Worm (Caenorhabditis elegans) whole organism, L3 larva: ENCODE measurements around the gene vps-33.2.

Experiments used
- R02D3.7 ChIP-seq: fragments of 150-350 bp; optimal IDR thresholded peaks from 2 replicates; lab custom pipeline; 2014; ENCODE audit warnings: missing biosample characterization, missing genetic modification characterization
- ZK546.5 ChIP-seq: sonication (generic microtip); optimal IDR thresholded peaks from 2 replicates; lab custom pipeline; 2017; ENCODE audit warnings: missing biosample characterization, missing genetic modification characterization
- aly-2 ChIP-seq: fragments of 150-350 bp; optimal IDR thresholded peaks from 2 replicates; lab custom pipeline; 2014; ENCODE audit warnings: missing biosample characterization, missing genetic modification characterization
- ama-1 ChIP-seq: fragments of 150-350 bp; optimal IDR thresholded peaks from 2 replicates; lab custom pipeline; 2018
- ceh-16 ChIP-seq: sonication (generic microtip); optimal IDR thresholded peaks from 2 replicates; lab custom pipeline; 2017; ENCODE audit warnings: missing biosample characterization, missing genetic modification characterization
- ceh-28 ChIP-seq: fragments of 150-350 bp; optimal IDR thresholded peaks from 2 replicates; lab custom pipeline; 2014; ENCODE audit warnings: missing biosample characterization, missing genetic modification reagents, missing genetic modification characterization
- ceh-82 ChIP-seq: fragments of 150-350 bp; optimal IDR thresholded peaks from 2 replicates; lab custom pipeline; 2014; ENCODE audit warnings: missing biosample characterization, missing genetic modification characterization
- ceh-9 ChIP-seq: sonication (generic microtip); optimal IDR thresholded peaks from 2 replicates; lab custom pipeline; 2018; ENCODE audit warnings: missing biosample characterization, missing genetic modification characterization
- daf-12 ChIP-seq: fragments of 150-350 bp; optimal IDR thresholded peaks from 2 replicates; lab custom pipeline; 2014; ENCODE audit warnings: missing biosample characterization, missing genetic modification reagents, missing genetic modification characterization
- egl-5 ChIP-seq: fragments of 150-350 bp; optimal IDR thresholded peaks from 2 replicates; lab custom pipeline; 2017; ENCODE audit warnings: missing biosample characterization, missing genetic modification reagents, missing genetic modification characterization, inconsistent platforms
- elt-1 ChIP-seq: fragments of 150-350 bp; optimal IDR thresholded peaks from 2 replicates; lab custom pipeline; 2014; ENCODE audit warnings: missing biosample characterization, missing genetic modification characterization
- elt-2 ChIP-seq: sonication (generic microtip); optimal IDR thresholded peaks from 2 replicates; lab custom pipeline; 2016; ENCODE audit warnings: missing genetic modification reagents, mild to moderate bottlenecking, missing genetic modification characterization, missing compliant biosample characterization
- fkh-10 ChIP-seq: sonication (generic microtip); optimal IDR thresholded peaks from 2 replicates; lab custom pipeline; 2017; ENCODE audit warnings: missing biosample characterization, missing genetic modification reagents, missing genetic modification characterization
- fos-1 ChIP-seq: fragments of 150-350 bp; optimal IDR thresholded peaks from 2 replicates; lab custom pipeline; 2014; ENCODE audit warnings: missing biosample characterization, missing genetic modification characterization
- hmg-11 ChIP-seq: sonication (generic microtip); optimal IDR thresholded peaks from 2 replicates; lab custom pipeline; 2016; ENCODE audit warnings: missing genetic modification characterization, missing compliant biosample characterization
- lin-15B ChIP-seq: fragments of 150-350 bp; optimal IDR thresholded peaks from 2 replicates; lab custom pipeline; 2014; ENCODE audit warnings: missing biosample characterization, missing genetic modification characterization
- lin-39 ChIP-seq: fragments of 150-350 bp; optimal IDR thresholded peaks from 2 replicates; lab custom pipeline; 2018; ENCODE audit warnings: missing biosample characterization, missing genetic modification reagents, missing genetic modification characterization
- lsy-12 ChIP-seq: sonication (generic microtip); optimal IDR thresholded peaks from 2 replicates; lab custom pipeline; 2016; ENCODE audit warnings: mild to moderate bottlenecking, missing genetic modification characterization, missing compliant biosample characterization
- mdl-1 ChIP-seq: fragments of 150-350 bp; optimal IDR thresholded peaks from 2 replicates; lab custom pipeline; 2014; ENCODE audit warnings: missing biosample characterization, missing genetic modification characterization
- mml-1 ChIP-seq: fragments of 150-350 bp; sonication (generic microtip); optimal IDR thresholded peaks from 3 replicates; lab custom pipeline; 2014; ENCODE audit warnings: missing biosample characterization, missing genetic modification characterization
- nfya-1 ChIP-seq: sonication (generic microtip); optimal IDR thresholded peaks from 2 replicates; lab custom pipeline; 2017; ENCODE audit warnings: missing genetic modification characterization, mild to moderate bottlenecking, missing compliant biosample characterization, antibody characterized with exemption, moderate library complexity; ENCODE audit not compliant: insufficient read depth
- nhr-12 ChIP-seq: fragments of 150-350 bp; optimal IDR thresholded peaks from 2 replicates; lab custom pipeline; 2014; ENCODE audit warnings: missing biosample characterization, missing genetic modification characterization
- nhr-23 ChIP-seq: fragments of 150-350 bp; optimal IDR thresholded peaks from 2 replicates; lab custom pipeline; 2014; ENCODE audit warnings: missing biosample characterization, missing genetic modification reagents, missing genetic modification characterization
- nhr-237 ChIP-seq: fragments of 150-350 bp; optimal IDR thresholded peaks from 2 replicates; lab custom pipeline; 2014; ENCODE audit warnings: missing biosample characterization, missing genetic modification characterization
- nhr-25 ChIP-seq: sonication (generic microtip); optimal IDR thresholded peaks from 2 replicates; lab custom pipeline; 2017; ENCODE audit warnings: missing biosample characterization, missing genetic modification characterization
- nhr-43 ChIP-seq: sonication (generic microtip); optimal IDR thresholded peaks from 2 replicates; lab custom pipeline; 2016; ENCODE audit warnings: mild to moderate bottlenecking, missing genetic modification characterization, missing compliant biosample characterization; ENCODE audit not compliant: poor library complexity, severe bottlenecking
- nhr-67 ChIP-seq: fragments of 150-350 bp; optimal IDR thresholded peaks from 2 replicates; lab custom pipeline; 2014; ENCODE audit warnings: missing biosample characterization, missing genetic modification characterization
- pha-4 ChIP-seq: fragments of 150-350 bp; optimal IDR thresholded peaks from 2 replicates; lab custom pipeline; 2014; ENCODE audit warnings: missing biosample characterization, missing genetic modification reagents, missing genetic modification characterization
- pqm-1 ChIP-seq: fragments of 150-350 bp; optimal IDR thresholded peaks from 2 replicates; lab custom pipeline; 2017; ENCODE audit warnings: missing biosample characterization, missing genetic modification characterization, inconsistent platforms
- sea-2 ChIP-seq: fragments of 150-350 bp; sonication (generic microtip); optimal IDR thresholded peaks from 4 replicates; lab custom pipeline; 2014; ENCODE audit warnings: missing biosample characterization, missing genetic modification reagents, missing genetic modification characterization
- skn-1 ChIP-seq: fragments of 150-350 bp; optimal IDR thresholded peaks from 2 replicates; lab custom pipeline; 2014; ENCODE audit warnings: missing biosample characterization, missing genetic modification characterization
- snpc-4 ChIP-seq: fragments of 150-350 bp; optimal IDR thresholded peaks from 2 replicates; lab custom pipeline; 2014; ENCODE audit warnings: missing biosample characterization, missing genetic modification characterization
- tbx-2 ChIP-seq: sonication (generic microtip); optimal IDR thresholded peaks from 2 replicates; lab custom pipeline; 2016; ENCODE audit warnings: mild to moderate bottlenecking, missing genetic modification characterization, missing compliant biosample characterization
- unc-39 ChIP-seq: sonication (generic microtip); optimal IDR thresholded peaks from 4 replicates; lab custom pipeline; 2017; ENCODE audit warnings: missing biosample characterization, missing genetic modification characterization
- zag-1 ChIP-seq: fragments of 150-350 bp; optimal IDR thresholded peaks from 2 replicates; lab custom pipeline; 2014; ENCODE audit warnings: missing biosample characterization, missing genetic modification characterization
- ztf-11 ChIP-seq: fragments of 150-350 bp; optimal IDR thresholded peaks from 2 replicates; lab custom pipeline; 2014; ENCODE audit warnings: missing biosample characterization, missing genetic modification characterization
- ztf-4 ChIP-seq: fragments of 150-350 bp; optimal IDR thresholded peaks from 2 replicates; lab custom pipeline; 2014; ENCODE audit warnings: missing biosample characterization, missing genetic modification characterization

The vps-33.2 gene

DNA sequence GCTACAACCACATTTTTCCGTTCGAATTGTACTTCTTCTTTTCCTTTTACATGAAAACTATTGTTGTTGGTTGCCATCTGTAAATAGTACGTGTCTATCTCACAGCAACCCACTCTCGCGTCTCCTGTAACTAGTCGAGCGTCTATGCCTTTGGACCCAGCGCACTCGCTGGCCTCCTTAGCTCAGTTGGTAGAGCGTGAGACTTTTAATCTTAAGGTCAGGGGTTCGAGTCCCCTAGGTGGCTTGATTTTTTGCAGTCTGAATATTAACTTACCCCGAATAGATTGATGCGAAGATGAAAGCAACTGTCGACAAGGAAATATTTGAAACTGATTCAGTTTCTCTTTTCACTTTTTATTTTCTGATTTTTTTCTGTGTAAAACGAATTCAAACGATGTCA, 35.9 kb upstream of the vps-33.2 start, which contains the start of gene mpz-3:
Gene mpz-3, minus strand, starts transcription at position 320 of the 400 bp plus-strand sequence.
- no peak for TF ChIP-seq nhr-23 (tag; lab: Kevin White, UChicago)
- TF ChIP-seq pha-4 (tag; lab: Kevin White, UChicago): peak; percentile 56
- peak; percentile 23 for TF ChIP-seq ama-1 (lab: Kevin White, UChicago)
- peak; percentile 8 for TF ChIP-seq tbx-2 (tag; lab: Kevin White, UChicago)
- peak; percentile 42 for TF ChIP-seq lsy-12 (tag; lab: Kevin White, UChicago)
- TF ChIP-seq unc-39 (tag; lab: Kevin White, UChicago): no peak
- peak; percentile 17 for TF ChIP-seq elt-2 (tag; lab: Kevin White, UChicago)
- TF ChIP-seq fkh-10 (GFP tag; lab: Kevin White, UChicago): no peak
- TF ChIP-seq nfya-1: peak; percentile 9
- peak; percentile 73 for TF ChIP-seq lin-39 (tag; lab: Kevin White, UChicago)
- no peak for TF ChIP-seq nhr-25 (tag; lab: Kevin White, UChicago)
- TF ChIP-seq nhr-43 (tag; lab: Kevin White, UChicago): peak; percentile 56

DNA sequence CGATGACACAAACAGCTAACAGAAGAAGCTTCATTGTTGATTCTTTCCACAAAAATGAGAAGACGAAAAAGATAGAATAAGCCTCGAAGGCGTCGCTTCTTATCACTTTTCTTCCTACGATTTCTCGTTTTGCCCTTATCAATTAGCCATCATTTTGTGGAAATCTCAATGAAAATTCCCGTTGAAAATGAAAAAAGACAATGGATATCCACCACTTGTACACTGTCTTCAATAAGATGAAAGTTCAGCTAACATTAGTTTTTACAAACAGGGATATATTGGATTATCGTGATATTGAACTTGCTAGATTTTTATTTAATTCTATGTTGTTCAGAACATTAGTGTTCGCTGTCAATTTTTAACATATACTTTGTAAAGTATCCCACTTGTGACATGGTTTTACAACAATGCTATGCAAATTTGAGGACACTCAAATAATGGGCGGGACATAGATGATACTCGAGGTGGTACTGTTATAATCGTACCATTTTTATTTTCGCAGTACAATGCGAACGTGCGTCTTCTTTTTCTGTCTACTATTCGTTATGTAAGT, 34.3 kb upstream of the vps-33.2 start, which contains the start of the genes F18C5.5 and F18C5.9:
Gene F18C5.5, minus strand, starts transcription at position 101 of the 553 bp plus-strand sequence.
Gene F18C5.9, plus strand, starts transcription at position 503 of the 553 bp plus-strand sequence.
- no peak for TF ChIP-seq sea-2 (GFP tag; lab: Kevin White, UChicago)
- TF ChIP-seq mdl-1 (tag; lab: Kevin White, UChicago): no peak
- TF ChIP-seq ceh-16 (tag; lab: Kevin White, UChicago): no peak
- TF ChIP-seq pqm-1: no peak
- TF ChIP-seq ztf-4 (tag; lab: Kevin White, UChicago): no peak
- no peak for TF ChIP-seq aly-2 (tag; lab: Kevin White, UChicago)
- no peak for TF ChIP-seq R02D3.7 (tag; lab: Kevin White, UChicago)
- no peak for TF ChIP-seq tbx-2 (tag; lab: Kevin White, UChicago)
- no peak for TF ChIP-seq nhr-25 (tag; lab: Kevin White, UChicago)
- TF ChIP-seq ceh-82 (tag; lab: Kevin White, UChicago): no peak
- TF ChIP-seq elt-2 (tag; lab: Kevin White, UChicago): no peak
- no peak for TF ChIP-seq elt-1 (tag; lab: Kevin White, UChicago)
- no peak for TF ChIP-seq nhr-237 (tag; lab: Kevin White, UChicago)
- TF ChIP-seq ceh-9 (tag; lab: Kevin White, UChicago): no peak

DNA sequence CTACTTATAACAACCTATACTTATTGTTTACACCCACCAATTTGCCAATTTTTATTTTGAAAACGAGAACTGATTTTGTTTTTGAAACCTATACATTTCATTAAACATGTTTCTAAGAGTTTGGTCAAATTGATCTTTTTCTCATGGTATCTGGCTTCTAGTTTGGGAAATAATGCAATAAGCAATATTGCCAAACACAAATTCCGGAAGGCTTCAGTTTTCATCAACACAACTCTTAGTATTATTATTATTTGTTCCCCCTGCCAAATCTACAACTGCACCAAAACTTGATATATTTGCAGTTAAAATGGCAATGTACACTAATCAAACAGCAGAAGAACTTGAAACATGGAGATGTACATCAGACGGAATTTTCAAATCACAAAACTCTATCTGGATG, 32.3 kb upstream of the vps-33.2 start, which contains the start of gene sra-27:
Gene sra-27, plus strand, starts transcription at position 301 of the 400 bp plus-strand sequence.
- TF ChIP-seq tbx-2 (tag; lab: Kevin White, UChicago): no peak
- no peak for TF ChIP-seq snpc-4 (tag; lab: Kevin White, UChicago)
- TF ChIP-seq nhr-67: no peak
- TF ChIP-seq mml-1 (tag; lab: Kevin White, UChicago): no peak
- no peak for TF ChIP-seq ceh-28 (tag; lab: Kevin White, UChicago)
- TF ChIP-seq R02D3.7 (tag; lab: Kevin White, UChicago): no peak

DNA sequence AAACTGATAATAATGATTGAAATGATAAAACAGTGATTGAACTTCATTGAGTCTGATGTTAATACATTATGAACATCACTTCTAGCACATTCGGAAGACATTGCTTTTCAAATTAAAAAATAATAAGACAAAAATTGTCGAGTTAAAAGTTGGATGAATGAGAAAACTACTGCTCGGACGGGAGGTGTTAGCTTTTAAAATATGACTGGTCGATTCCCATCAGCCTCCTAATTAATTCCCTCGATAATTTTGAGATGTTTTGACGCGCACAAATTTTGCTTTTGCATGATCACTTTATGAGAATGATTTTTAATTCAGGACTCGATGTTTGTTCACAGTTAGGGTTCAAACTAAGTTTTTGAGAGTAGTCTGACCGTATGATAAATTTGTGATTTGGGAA, 27.3 kb upstream of the vps-33.2 start, which contains the start of gene sra-28:
Gene sra-28, minus strand, starts transcription at position 101 of the 400 bp plus-strand sequence.
- TF ChIP-seq tbx-2 (tag; lab: Kevin White, UChicago) (no peak), lin-15B (tag; lab: Kevin White, UChicago) (no peak), ztf-11 (tag; lab: Kevin White, UChicago) (no peak), egl-5 (tag; lab: Kevin White, UChicago) (no peak), daf-12 (no peak), fos-1 (tag; lab: Kevin White, UChicago) (no peak), nhr-12 (tag; lab: Kevin White, UChicago) (no peak), ztf-4 (tag; lab: Kevin White, UChicago) (no peak), lin-39 (tag; lab: Kevin White, UChicago) (no peak), mml-1 (tag; lab: Kevin White, UChicago) (no peak)

DNA sequence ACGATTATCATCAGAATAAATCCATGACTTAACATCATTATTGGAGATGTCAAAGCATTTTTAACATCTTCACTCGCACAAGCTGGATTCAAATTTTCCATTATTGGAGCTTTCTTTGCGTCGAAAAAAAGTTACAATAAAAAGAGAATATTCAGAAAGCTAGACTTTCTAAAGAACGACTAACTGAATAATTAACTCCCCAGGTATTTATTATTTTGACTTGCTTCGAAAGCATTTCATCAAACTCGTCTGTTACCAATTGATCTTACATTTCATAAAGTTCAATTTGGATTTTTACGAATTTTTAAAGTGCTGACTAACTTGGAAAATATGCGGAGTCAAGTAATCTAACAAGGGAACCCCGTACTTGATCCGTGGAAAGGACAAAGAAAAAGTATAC, 25.4 kb upstream of the vps-33.2 start, which contains the start of gene sra-29:
Gene sra-29, minus strand, starts transcription at position 101 of the 400 bp plus-strand sequence.
- TF ChIP-seq ZK546.5: no peak
- TF ChIP-seq zag-1 (tag; lab: Kevin White, UChicago): no peak
- TF ChIP-seq lsy-12 (tag; lab: Kevin White, UChicago): no peak
- TF ChIP-seq mml-1 (tag; lab: Kevin White, UChicago): no peak
- TF ChIP-seq lin-15B (tag; lab: Kevin White, UChicago): no peak
- no peak for TF ChIP-seq unc-39 (tag; lab: Kevin White, UChicago)
- no peak for TF ChIP-seq nhr-25 (tag; lab: Kevin White, UChicago)
- no peak for TF ChIP-seq elt-2 (tag; lab: Kevin White, UChicago)
- no peak for TF ChIP-seq aly-2 (tag; lab: Kevin White, UChicago)
- TF ChIP-seq R02D3.7 (tag; lab: Kevin White, UChicago): no peak
- TF ChIP-seq lin-39 (tag; lab: Kevin White, UChicago): no peak
- no peak for TF ChIP-seq ztf-4 (tag; lab: Kevin White, UChicago)
- no peak for TF ChIP-seq pqm-1
- TF ChIP-seq ceh-9 (tag; lab: Kevin White, UChicago): no peak
- TF ChIP-seq mdl-1 (tag; lab: Kevin White, UChicago): no peak
- TF ChIP-seq ceh-16 (tag; lab: Kevin White, UChicago): no peak
- TF ChIP-seq skn-1: no peak
- TF ChIP-seq hmg-11 (tag; lab: Kevin White, UChicago): no peak
- TF ChIP-seq daf-12: no peak
